Fruit fly (Drosophila melanogaster): ENCODE measurements around the gene vanin-like.
A peak's percentile ranks its signal among the peaks of the same experiment; 100 is the strongest.

vanin-like gene

dm6 chrX:6193183-6193810 is 9.1 kb downstream of the vanin-like start (continued):
- TF ChIP-seq lab (GFP tag; optimal IDR thresholded peaks at IDR 0.05) (peak; percentile 94), zfh2 (GFP tag; optimal IDR thresholded peaks at IDR 0.05) (peak; percentile 24), lov (optimal IDR thresholded peaks at IDR 0.05) (no peak), lov (GFP tag; IDR thresholded peaks at IDR 0.05) (peak; percentile 82; the same call in 2 of the 3 replicates), pb (GFP tag; optimal IDR thresholded peaks at IDR 0.05) (no peak), CG11504 (tag; optimal IDR thresholded peaks at IDR 0.05) (peak; percentile 89), MESR4 (GFP tag; optimal IDR thresholded peaks at IDR 0.05) (no peak), CG17612 (GFP tag; IDR thresholded peaks at IDR 0.05) (peak; percentile 66), D19A (tag; optimal IDR thresholded peaks at IDR 0.05) (peak; percentile 68), CG18011 (GFP tag; optimal IDR thresholded peaks at IDR 0.05) (peak; percentile 37), nerfin-2 (GFP tag; IDR thresholded peaks at IDR 0.05; ENCODE audit: partially characterized antibody) (no peak), Sin3A (optimal IDR thresholded peaks at IDR 0.05) (no peak), ac (GFP tag; optimal IDR thresholded peaks at IDR 0.05) (no peak), Xbp1 (GFP tag; optimal IDR thresholded peaks at IDR 0.05) (peak; percentile 72), CG11723 (GFP tag; optimal IDR thresholded peaks at IDR 0.05) (peak; percentile 34), Meics (GFP tag; optimal IDR thresholded peaks at IDR 0.05) (peak; percentile 87), kah (GFP tag; optimal IDR thresholded peaks at IDR 0.05) (peak; percentile 41), gcm (GFP tag; optimal IDR thresholded peaks at IDR 0.05) (no peak), NK7.1 (GFP tag; optimal IDR thresholded peaks at IDR 0.05) (no peak), CG10462 (GFP tag; optimal IDR thresholded peaks at IDR 0.05) (peak; percentile 22), hb (GFP tag; IDR thresholded peaks at IDR 0.05; ENCODE audit: partially characterized antibody) (no peak), en (GFP tag; optimal IDR thresholded peaks at IDR 0.05) (no peak), Nf-YB (GFP tag; optimal IDR thresholded peaks at IDR 0.05) (peak; percentile 41), sens-2 (GFP tag; IDR thresholded peaks at IDR 0.05) (peak; percentile 57; the same call in 1 of the 2 replicates), Lim3 (GFP tag; IDR thresholded peaks at IDR 0.05) (peak; percentile 73), CG11695 (GFP tag; IDR thresholded peaks at IDR 0.05) (peak; percentile 88), az2 (GFP tag; optimal IDR thresholded peaks at IDR 0.05) (peak; percentile 65), repo (GFP tag; optimal IDR thresholded peaks at IDR 0.05) (no peak), CG17328 (GFP tag; IDR thresholded peaks at IDR 0.05) (peak; percentile 84), CG4730 (GFP tag; IDR thresholded peaks at IDR 0.05) (peak; percentile 81), CG14860 (GFP tag; IDR thresholded peaks at IDR 0.05; ENCODE audit: partially characterized antibody) (no peak), salm (tag; optimal IDR thresholded peaks at IDR 0.05) (no peak), Bteb2 (GFP tag; optimal IDR thresholded peaks at IDR 0.05) (peak; percentile 28), caup (GFP tag; optimal IDR thresholded peaks at IDR 0.05; ENCODE audit: severe bottlenecking) (peak; percentile 85), ind (GFP tag; optimal IDR thresholded peaks at IDR 0.05) (peak; percentile 67), sc (optimal IDR thresholded peaks at IDR 0.05) (no peak), sc (GFP tag; optimal IDR thresholded peaks at IDR 0.05) (peak; percentile 32), otp (GFP tag; IDR thresholded peaks at IDR 0.05) (peak; percentile 73; the same call in 1 of the 3 replicates), Scr (GFP tag; IDR thresholded peaks at IDR 0.05; ENCODE audit: partially characterized antibody) (no peak), MBD-R2 (GFP tag; IDR thresholded peaks at IDR 0.05) (peak; percentile 57; the same call in 1 of the 2 replicates), CG15479 (GFP tag; optimal IDR thresholded peaks at IDR 0.05) (no peak), CG9932 (GFP tag; IDR thresholded peaks at IDR 0.05) (peak; percentile 84), klu (GFP tag; IDR thresholded peaks at IDR 0.05) (peak; percentile 84), Doc2 (GFP tag; IDR thresholded peaks at IDR 0.05) (peak; percentile 51; the same call in 1 of the 2 replicates), pan (optimal IDR thresholded peaks at IDR 0.05) (no peak), pan (GFP tag; optimal IDR thresholded peaks at IDR 0.05 in 1 of 2, IDR thresholded peaks at IDR 0.05 in 1 of 2) (peak in 1 of 2 experiments; percentile 94), GATAe (GFP tag; conservative IDR thresholded peaks at IDR 0.05) (peak; percentile 34; the same call in 1 of the 2 replicates), CG2120 (GFP tag; optimal IDR thresholded peaks at IDR 0.05) (peak; percentile 83), Taf1 (GFP tag; IDR thresholded peaks at IDR 0.05) (peak; percentile 73), CG5245 (GFP tag; optimal IDR thresholded peaks at IDR 0.05) (peak; percentile 28)
